Worm (Caenorhabditis elegans): ENCODE measurements around the gene tbx-2.

DNA sequence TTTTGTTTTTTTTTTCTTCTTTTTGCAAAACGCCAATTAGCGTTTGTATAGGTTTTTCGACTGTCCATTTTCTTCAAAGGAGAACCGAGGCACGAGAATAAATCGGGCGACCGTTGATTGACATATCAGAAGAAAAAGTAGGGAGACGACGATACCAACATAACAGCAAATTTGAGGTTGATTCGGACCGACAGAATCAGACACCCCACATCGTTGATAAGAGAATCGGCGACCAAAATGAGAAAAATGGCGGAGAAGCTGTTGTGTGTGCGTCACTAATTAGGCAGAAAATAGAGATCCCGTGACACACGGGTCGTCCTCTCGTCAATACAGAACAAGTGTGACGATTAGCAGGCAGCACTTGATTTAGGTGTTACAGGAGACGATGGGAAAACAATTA, 5.8 kb upstream of the tbx-2 start:
- no peak for TF ChIP-seq ceh-83 (GFP tag; optimal IDR thresholded peaks at IDR 0.05)
- TF ChIP-seq sptf-1 (tag; optimal IDR thresholded peaks at IDR 0.05), result no peak
